Worm (Caenorhabditis elegans) whole organism, young adult: ENCODE results near the gene cdf-2.
A peak's percentile ranks its signal among the peaks of the same experiment; 100 is the strongest.

ENCODE experiments used
- Y53F4B.3 ChIP-seq: fragments of 200-800 bp; sonication (Bioruptor generic); IDR thresholded peaks from 2 replicates; pipeline ENCODE4 v1.3.6; 2022; ENCODE audit warnings: missing genetic modification reagents, missing genetic modification characterization, missing compliant biosample characterization
- Y56A3A.18 ChIP-seq: fragments of 200-800 bp; sonication (Bioruptor generic); IDR thresholded peaks from 2 replicates; pipeline ENCODE4 v1.3.6; 2022; ENCODE audit warnings: missing genetic modification reagents, missing genetic modification characterization, missing compliant biosample characterization
- ama-1 ChIP-seq, 3 experiments: fragments of 150-350 bp in 1 of 3; sonication (generic microtip) in 2 of 3; optimal IDR thresholded peaks; 2 replicates each; lab custom pipeline; 2014 to 2018; ENCODE audit warnings: missing biosample characterization in 2 of 3, missing genetic modification characterization in 2 of 3, missing genetic modification reagents in 2 of 3
- ccch-3 ChIP-seq: fragments of 200-800 bp; sonication (Bioruptor generic); optimal IDR thresholded peaks from 2 replicates; lab custom pipeline; 2018; ENCODE audit warnings: mild to moderate bottlenecking, missing genetic modification characterization, missing compliant biosample characterization
- cebp-1 ChIP-seq, 2 experiments: fragments of 200-800 bp in 1 of 2; sonication (Bioruptor generic) in 1 of 2; sonication (generic microtip) in 1 of 2; IDR thresholded peaks in 1 of 2; optimal IDR thresholded peaks in 1 of 2; 2 replicates each; pipeline versions ENCODE4 v1.3.6 to Lab custom; 2017 to 2022; ENCODE audit warnings: missing compliant biosample characterization in 2 of 2, missing genetic modification characterization in 2 of 2, mild to moderate bottlenecking in 1 of 2, missing genetic modification reagents in 1 of 2, moderate library complexity in 1 of 2
- ceh-40 ChIP-seq: fragments of 200-800 bp; sonication (Bioruptor generic); IDR thresholded peaks from 2 replicates; pipeline ENCODE4 v1.3.6; 2022; ENCODE audit warnings: missing genetic modification characterization, missing compliant biosample characterization
- dpff-1 ChIP-seq: sonication (generic microtip); optimal IDR thresholded peaks from 2 replicates; lab custom pipeline; 2017; ENCODE audit warnings: mild to moderate bottlenecking, missing genetic modification characterization, missing compliant biosample characterization
- ets-4 ChIP-seq: fragments of 200-800 bp; sonication (Bioruptor generic); optimal IDR thresholded peaks from 2 replicates; lab custom pipeline; 2018; ENCODE audit warnings: mild to moderate bottlenecking, missing genetic modification characterization, missing compliant biosample characterization
- madf-3 ChIP-seq: fragments of 200-800 bp; sonication (Bioruptor generic); IDR thresholded peaks from 2 replicates; pipeline ENCODE4 v1.3.6; 2022; ENCODE audit warnings: missing genetic modification reagents, missing genetic modification characterization, missing compliant biosample characterization
- nhr-120 ChIP-seq: fragments of 200-800 bp; sonication (Bioruptor generic); IDR thresholded peaks from 2 replicates; pipeline ENCODE4 v1.3.6; 2022; ENCODE audit warnings: missing genetic modification characterization, missing compliant biosample characterization
- nhr-80 ChIP-seq: sonication (generic microtip); optimal IDR thresholded peaks from 2 replicates; lab custom pipeline; 2016; ENCODE audit warnings: missing genetic modification characterization, missing compliant biosample characterization
- repo-1 ChIP-seq: sonication (generic microtip); optimal IDR thresholded peaks from 2 replicates; lab custom pipeline; 2017; ENCODE audit warnings: mild to moderate bottlenecking, missing genetic modification characterization, missing compliant biosample characterization
- snpc-1.3 ChIP-seq: sonication (generic microtip); optimal IDR thresholded peaks from 2 replicates; lab custom pipeline; 2017; ENCODE audit warnings: missing genetic modification characterization, mild to moderate bottlenecking, missing compliant biosample characterization, antibody characterized with exemption, moderate library complexity, missing genotype, missing genetic modification reagents; ENCODE audit not compliant: insufficient read depth
- unc-130 ChIP-seq: sonication (generic microtip); optimal IDR thresholded peaks from 2 replicates; lab custom pipeline; 2016; ENCODE audit warnings: missing genetic modification reagents, missing genetic modification characterization, missing compliant biosample characterization

- no peak for TF ChIP-seq ceh-40 (GFP tag; lab: Robert Waterston, UW)
- no peak for TF ChIP-seq nhr-80 (tag; lab: Kevin White, UChicago)
- no peak for TF ChIP-seq Y53F4B.3 (GFP tag; lab: Robert Waterston, UW)
- TF ChIP-seq Y56A3A.18 (GFP tag; lab: Robert Waterston, UW): no peak
- TF ChIP-seq cebp-1 (GFP tag; IDR thresholded peaks at IDR 0.05; lab: Robert Waterston, UW): no peak
- peak; percentile 1 for TF ChIP-seq cebp-1 (tag; optimal IDR thresholded peaks at IDR 0.05; lab: Kevin White, UChicago)
- no peak for TF ChIP-seq ama-1 (optimal IDR thresholded peaks at IDR 0.05; lab: Kevin White, UChicago)
- no peak for TF ChIP-seq ama-1 (GFP tag; optimal IDR thresholded peaks at IDR 0.05; lab: Kevin White, UChicago)
- TF ChIP-seq unc-130 (GFP tag; lab: Kevin White, UChicago): no peak
- TF ChIP-seq nhr-120 (GFP tag; lab: Robert Waterston, UW): no peak
- TF ChIP-seq ets-4 (GFP tag; lab: Kevin White, UChicago): no peak
- no peak for TF ChIP-seq dpff-1 (tag; lab: Kevin White, UChicago)
- no peak for TF ChIP-seq ccch-3 (GFP tag; lab: Kevin White, UChicago)
- no peak for TF ChIP-seq madf-3 (GFP tag; lab: Robert Waterston, UW)
- no peak for TF ChIP-seq snpc-1.3 (tag; lab: Kevin White, UChicago)
- no peak for TF ChIP-seq repo-1
Measured at ce11 chrX:12511384-12512007, 44.8 kb upstream of the cdf-2 start.
